Fruit fly (Drosophila melanogaster) whole organism, embryonic: ENCODE data around the gene CG8312.
A peak's percentile ranks its signal among the peaks of the same experiment; 100 is the strongest.

Experiments
- Blimp-1 ChIP-seq: fragments of 200-800 bp; sonication (Bioruptor generic); optimal IDR thresholded peaks from 3 replicates; lab custom pipeline; 2018; ENCODE audit warnings: missing biosample characterization, missing genetic modification characterization, mild to moderate bottlenecking, moderate library complexity, missing genetic modification reagents
- CG1024 ChIP-seq: fragments of 200-800 bp; sonication (Bioruptor generic); IDR thresholded peaks from 2 replicates; pipeline ENCODE4 v1.3.6; 2022; ENCODE audit warnings: missing biosample characterization, missing genetic modification characterization
- CG11456 ChIP-seq: fragments of 200-800 bp; sonication (Bioruptor generic); IDR thresholded peaks from 3 replicates; pipeline ENCODE4 v1.3.6; 2022; ENCODE audit warnings: missing biosample characterization, missing genetic modification characterization
- CG17612 ChIP-seq: fragments of 200-800 bp; sonication (Bioruptor generic); IDR thresholded peaks from 2 replicates; pipeline ENCODE4 v1.3.6; 2022; ENCODE audit warnings: missing biosample characterization, missing genetic modification characterization
- CG18476 ChIP-seq: fragments of 200-800 bp; sonication (Bioruptor generic); optimal IDR thresholded peaks from 2 replicates; lab custom pipeline; 2016; ENCODE audit warnings: missing biosample characterization, mild to moderate bottlenecking, missing genetic modification characterization
- CG30020 ChIP-seq: fragments of 200-800 bp; optimal IDR thresholded peaks from 2 replicates; lab custom pipeline; 2019; ENCODE audit warnings: missing biosample characterization, mild to moderate bottlenecking, missing genetic modification characterization, moderate library complexity
- CG3065 ChIP-seq: fragments of 200-800 bp; sonication (Bioruptor generic); optimal IDR thresholded peaks from 2 replicates; lab custom pipeline; 2016; ENCODE audit warnings: missing biosample characterization, missing genetic modification characterization
- CG31224 ChIP-seq: fragments of 200-800 bp; sonication (Bioruptor generic); IDR thresholded peaks from 2 replicates; pipeline ENCODE4 v1.3.6; 2022; ENCODE audit warnings: missing biosample characterization, missing genetic modification characterization
- CG31365 ChIP-seq: fragments of 200-800 bp; sonication (Bioruptor generic); optimal IDR thresholded peaks from 2 replicates; lab custom pipeline; 2018; ENCODE audit warnings: missing biosample characterization, mild to moderate bottlenecking, missing genetic modification characterization
- CG33213 ChIP-seq: fragments of 200-800 bp; sonication (Bioruptor generic); optimal IDR thresholded peaks from 3 replicates; lab custom pipeline; 2016; ENCODE audit warnings: missing biosample characterization, missing genetic modification characterization
- CG43689 ChIP-seq: fragments of 200-800 bp; sonication (Bioruptor generic); IDR thresholded peaks from 2 replicates; pipeline ENCODE4 v1.3.6; 2022; ENCODE audit warnings: missing biosample characterization, missing genetic modification characterization
- CG4404 ChIP-seq: fragments of 200-800 bp; sonication (Bioruptor generic); IDR thresholded peaks from 2 replicates; pipeline ENCODE4 v1.3.6; 2022; ENCODE audit warnings: missing biosample characterization, missing genetic modification characterization
- CG5245 ChIP-seq: fragments of 200-800 bp; sonication (Bioruptor generic); optimal IDR thresholded peaks from 3 replicates; lab custom pipeline; 2016; ENCODE audit warnings: missing biosample characterization, missing genetic modification characterization
- CG5953 ChIP-seq: fragments of 200-800 bp; sonication (Bioruptor generic); IDR thresholded peaks from 2 replicates; pipeline ENCODE4 v1.3.6; 2022; ENCODE audit warnings: missing biosample characterization, missing genetic modification characterization
- CG6254 ChIP-seq: fragments of 200-800 bp; sonication (Bioruptor generic); optimal IDR thresholded peaks from 3 replicates; lab custom pipeline; 2017; ENCODE audit warnings: mild to moderate bottlenecking, missing biosample characterization, missing genetic modification reagents, missing genetic modification characterization
- CG7786 ChIP-seq: fragments of 200-800 bp; sonication (Bioruptor generic); optimal IDR thresholded peaks from 2 replicates; lab custom pipeline; 2016; ENCODE audit warnings: missing biosample characterization, missing genetic modification characterization
- CG7928 ChIP-seq: fragments of 200-800 bp; sonication (Bioruptor generic); optimal IDR thresholded peaks from 2 replicates; lab custom pipeline; 2017; ENCODE audit warnings: missing biosample characterization, mild to moderate bottlenecking, missing genetic modification characterization
- CG8388 ChIP-seq: fragments of 200-800 bp; sonication (Bioruptor generic); optimal IDR thresholded peaks from 2 replicates; lab custom pipeline; 2019; ENCODE audit warnings: missing biosample characterization, mild to moderate bottlenecking, missing genetic modification characterization, moderate library complexity
- CG8478 ChIP-seq: fragments of >200 bp; optimal IDR thresholded peaks from 2 replicates; lab custom pipeline; 2018
- CG8924 ChIP-seq: fragments of 200-800 bp; optimal IDR thresholded peaks from 3 replicates; lab custom pipeline; 2019; ENCODE audit warnings: missing biosample characterization, mild to moderate bottlenecking, missing genetic modification characterization, moderate library complexity
- CG9437 ChIP-seq: fragments of 200-800 bp; sonication (Bioruptor generic); optimal IDR thresholded peaks from 2 replicates; lab custom pipeline; 2018; ENCODE audit warnings: missing biosample characterization, mild to moderate bottlenecking, missing genetic modification characterization
- Camta ChIP-seq: fragments of 200-800 bp; sonication (Bioruptor generic); optimal IDR thresholded peaks from 2 replicates; lab custom pipeline; 2016; ENCODE audit warnings: missing biosample characterization, missing genetic modification characterization
- Elba2 ChIP-seq: fragments of 200-800 bp; sonication (Bioruptor generic); optimal IDR thresholded peaks from 3 replicates; lab custom pipeline; 2016; ENCODE audit warnings: missing biosample characterization, missing genetic modification characterization
- H2.0 ChIP-seq: fragments of 200-800 bp; sonication (Bioruptor generic); IDR thresholded peaks from 2 replicates; pipeline ENCODE4 v1.3.6; 2022; ENCODE audit warnings: missing biosample characterization, missing genetic modification characterization
- Lim3 ChIP-seq: fragments of 200-800 bp; sonication (Bioruptor generic); IDR thresholded peaks from 2 replicates; pipeline ENCODE4 v1.3.6; 2022; ENCODE audit warnings: missing biosample characterization, missing genetic modification characterization
- Meics ChIP-seq: fragments of 200-800 bp; sonication (Bioruptor generic); optimal IDR thresholded peaks from 2 replicates; lab custom pipeline; 2017; ENCODE audit warnings: missing biosample characterization, mild to moderate bottlenecking, missing genetic modification characterization
- Neu2 ChIP-seq: fragments of 200-800 bp; sonication (Bioruptor generic); optimal IDR thresholded peaks from 3 replicates; lab custom pipeline; 2016; ENCODE audit warnings: missing biosample characterization, missing genetic modification characterization, borderline replicate concordance
- Nf-YA ChIP-seq: fragments of 200-800 bp; sonication (Bioruptor generic); IDR thresholded peaks from 2 replicates; pipeline ENCODE4 v1.3.6; 2022; ENCODE audit warnings: missing biosample characterization, missing genetic modification characterization
- Nf-YB ChIP-seq: fragments of 200-800 bp; sonication (Bioruptor generic); optimal IDR thresholded peaks from 3 replicates; lab custom pipeline; 2019; ENCODE audit warnings: missing biosample characterization, mild to moderate bottlenecking, missing genetic modification characterization, moderate library complexity
- Oaz ChIP-seq: fragments of 200-800 bp; sonication (Bioruptor generic); IDR thresholded peaks from 2 replicates; pipeline ENCODE4 v1.3.6; 2022; ENCODE audit warnings: missing biosample characterization, missing genetic modification characterization
- Sin3A ChIP-seq: fragments of >200 bp; optimal IDR thresholded peaks from 2 replicates; lab custom pipeline; 2018
- Spps ChIP-seq: fragments of 200-800 bp; sonication (Bioruptor generic); optimal IDR thresholded peaks from 2 replicates; lab custom pipeline; 2018; ENCODE audit warnings: missing biosample characterization, mild to moderate bottlenecking, missing genetic modification characterization
- Ssrp ChIP-seq: fragments of 200-800 bp; sonication (Bioruptor generic); optimal IDR thresholded peaks from 2 replicates; lab custom pipeline; 2018; ENCODE audit warnings: missing biosample characterization, mild to moderate bottlenecking, missing genetic modification characterization, moderate library complexity
- amos ChIP-seq: fragments of 200-800 bp; sonication (Bioruptor generic); IDR thresholded peaks from 2 replicates; pipeline ENCODE4 v1.3.6; 2022; ENCODE audit warnings: missing biosample characterization, missing genetic modification characterization; ENCODE audit not compliant: partially characterized antibody
- bsh ChIP-seq, 2 experiments: fragments of 200-800 bp; sonication (Bioruptor generic); optimal IDR thresholded peaks; 2 replicates each; lab custom pipeline; 2017 to 2018; ENCODE audit warnings: mild to moderate bottlenecking in 2 of 2, missing biosample characterization in 2 of 2, missing genetic modification characterization in 2 of 2, moderate library complexity in 1 of 2
- dpn ChIP-seq, 2 experiments: fragments of 200-800 bp; sonication (Bioruptor generic); optimal IDR thresholded peaks; 3 replicates each; lab custom pipeline; 2016; ENCODE audit warnings: missing biosample characterization in 2 of 2, missing genetic modification characterization in 2 of 2
- exex ChIP-seq: fragments of 200-800 bp; sonication (Bioruptor generic); optimal IDR thresholded peaks from 4 replicates; lab custom pipeline; 2018; ENCODE audit warnings: missing biosample characterization, mild to moderate bottlenecking, missing genetic modification characterization, moderate library complexity
- fd64A ChIP-seq: fragments of 200-800 bp; sonication (Bioruptor generic); optimal IDR thresholded peaks from 3 replicates; lab custom pipeline; 2018; ENCODE audit warnings: missing biosample characterization, mild to moderate bottlenecking, missing genetic modification characterization
- fru ChIP-seq: fragments of >200 bp; optimal IDR thresholded peaks from 2 replicates; lab custom pipeline; 2017
- grau ChIP-seq: fragments of 200-800 bp; optimal IDR thresholded peaks from 3 replicates; lab custom pipeline; 2019; ENCODE audit warnings: missing biosample characterization, mild to moderate bottlenecking, missing genetic modification characterization, moderate library complexity
- gsb ChIP-seq: fragments of 200-800 bp; sonication (Bioruptor generic); IDR thresholded peaks from 2 replicates; pipeline ENCODE4 v1.3.6; 2022; ENCODE audit warnings: missing biosample characterization, missing genetic modification characterization
- mam ChIP-seq: fragments of 200-800 bp; sonication (Bioruptor generic); optimal IDR thresholded peaks from 3 replicates; lab custom pipeline; 2016; ENCODE audit warnings: missing biosample characterization, missing genetic modification characterization
- mld ChIP-seq: fragments of 200-800 bp; sonication (Bioruptor generic); IDR thresholded peaks from 3 replicates; pipeline ENCODE4 v1.3.6; 2022; ENCODE audit warnings: missing biosample characterization, missing genetic modification characterization; ENCODE audit not compliant: partially characterized antibody
- onecut ChIP-seq: fragments of 200-800 bp; sonication (Bioruptor generic); IDR thresholded peaks from 2 replicates; pipeline ENCODE4 v1.3.6; 2022; ENCODE audit warnings: missing biosample characterization, missing genetic modification characterization
- prd ChIP-seq, 3 experiments: fragments of >200 bp in 2 of 3; fragments of 200-800 bp in 1 of 3; sonication (Bioruptor generic) in 1 of 3; optimal IDR thresholded peaks in 2 of 3; IDR thresholded peaks in 1 of 3; 2 replicates in 2 of 3; 3 replicates in 1 of 3; pipeline versions ENCODE4 v1.3.6 to Lab custom; 2017 to 2022; ENCODE audit warnings: missing biosample characterization in 1 of 3, missing genetic modification characterization in 1 of 3
- rib ChIP-seq: fragments of 200-800 bp; sonication (Bioruptor generic); IDR thresholded peaks from 2 replicates; pipeline ENCODE4 v1.3.6; 2022; ENCODE audit warnings: missing biosample characterization, missing genetic modification characterization
- seq ChIP-seq: fragments of 200-800 bp; sonication (Bioruptor generic); IDR thresholded peaks from 2 replicates; pipeline ENCODE4 v1.3.6; 2022; ENCODE audit warnings: missing biosample characterization, missing genetic modification characterization
- sob ChIP-seq: fragments of 200-800 bp; sonication (Bioruptor generic); IDR thresholded peaks from 2 replicates; pipeline ENCODE4 v1.3.6; 2022; ENCODE audit warnings: missing biosample characterization, missing genetic modification characterization
- tgo ChIP-seq: fragments of 200-800 bp; sonication (Bioruptor generic); IDR thresholded peaks from 3 replicates; pipeline ENCODE4 v1.3.6; 2022; ENCODE audit warnings: missing biosample characterization, missing genetic modification characterization
- z ChIP-seq: fragments of 200-800 bp; sonication (Bioruptor generic); IDR thresholded peaks from 3 replicates; pipeline ENCODE4 v1.3.6; 2022; ENCODE audit warnings: missing biosample characterization, missing genetic modification characterization
- zen2 ChIP-seq: fragments of 200-800 bp; sonication (Bioruptor generic); IDR thresholded peaks from 3 replicates; pipeline ENCODE4 v1.3.6; 2022; ENCODE audit warnings: missing biosample characterization, missing genetic modification characterization; ENCODE audit not compliant: partially characterized antibody

CG8312 gene

DNA sequence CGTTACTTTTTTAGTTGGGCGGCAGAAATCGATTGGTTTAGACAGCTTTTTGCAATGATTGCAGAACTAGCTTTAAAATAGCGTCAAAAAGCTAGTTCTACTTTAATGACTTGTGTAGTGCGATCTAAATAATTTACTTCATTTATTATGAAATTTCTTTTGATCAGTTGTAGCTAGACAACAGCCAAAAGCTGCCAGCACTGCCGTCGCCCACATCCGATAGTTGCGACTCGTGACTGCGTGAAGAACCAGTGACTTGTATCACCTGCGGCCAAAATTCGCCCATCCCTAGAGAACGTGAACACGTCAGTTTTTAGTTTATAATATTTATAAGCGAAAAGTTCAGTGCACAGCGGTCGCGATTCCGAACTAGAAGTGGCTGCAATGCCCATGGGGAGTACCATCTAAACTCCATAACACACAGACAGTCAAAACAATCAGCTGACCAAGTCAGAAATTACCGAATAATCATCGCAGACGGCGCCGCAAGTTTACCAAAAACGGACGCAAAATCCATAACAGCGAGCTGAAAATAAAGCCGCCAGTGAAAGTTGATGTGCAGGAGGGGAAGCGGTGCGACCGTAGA, 4.4 kb upstream of the CG8312 start, which contains the start of gene P58IPK (continued):
- TF ChIP-seq CG8924 (tag; lab: Kevin White, UChicago), result peak; percentile 60
- TF ChIP-seq CG17612 (GFP tag; lab: Robert Waterston, UW), result no peak
- TF ChIP-seq sob, result peak; percentile 63
- peak; percentile 24 for TF ChIP-seq exex (tag; lab: Kevin White, UChicago)
- TF ChIP-seq CG7786 (GFP tag; lab: Kevin White, UChicago), result peak; percentile 76
- TF ChIP-seq Nf-YB (GFP tag; lab: Kevin White, UChicago), result peak; percentile 27
- TF ChIP-seq Neu2 (GFP tag; lab: Kevin White, UChicago), result no peak
- TF ChIP-seq grau (tag; lab: Kevin White, UChicago), result peak; percentile 64
- TF ChIP-seq bsh (GFP tag; optimal IDR thresholded peaks at IDR 0.05; lab: Kevin White, UChicago), result peak in 1 of 2 experiments; percentile 45
- no peak for TF ChIP-seq fd64A (GFP tag; lab: Kevin White, UChicago)
- peak; percentile 30 for TF ChIP-seq CG5245 (GFP tag; lab: Kevin White, UChicago)
- TF ChIP-seq CG7928 (GFP tag; lab: Kevin White, UChicago), result peak; percentile 44
- peak; percentile 59 for TF ChIP-seq H2.0 (GFP tag; lab: Robert Waterston, UW)
- TF ChIP-seq seq (GFP tag; lab: Robert Waterston, UW), result no peak
- peak; percentile 37 for TF ChIP-seq CG3065
- no peak for TF ChIP-seq CG43689 (GFP tag; lab: Robert Waterston, UW)
- peak; percentile 85 for TF ChIP-seq mam
- no peak for TF ChIP-seq CG1024 (GFP tag; lab: Robert Waterston, UW)
- TF ChIP-seq Blimp-1 (GFP tag; lab: Kevin White, UChicago), result peak; percentile 49
- peak; percentile 75 to 79 for TF ChIP-seq dpn (GFP tag; optimal IDR thresholded peaks at IDR 0.05; lab: Kevin White, UChicago)
- TF ChIP-seq CG33213 (GFP tag; lab: Kevin White, UChicago), result peak; percentile 74
- TF ChIP-seq amos, result peak; percentile 97
- TF ChIP-seq CG11456 (GFP tag; lab: Robert Waterston, UW), result peak; percentile 85; the same call in 2 of the 3 replicates
- TF ChIP-seq Camta, result peak; percentile 41
- no peak for TF ChIP-seq Elba2
- peak; percentile 51 for TF ChIP-seq rib (GFP tag; lab: Robert Waterston, UW)
- no peak for TF ChIP-seq onecut (GFP tag; lab: Robert Waterston, UW)
- TF ChIP-seq gsb, result no peak
- TF ChIP-seq CG5953 (GFP tag; lab: Robert Waterston, UW), result no peak
- peak; percentile 56 for TF ChIP-seq Meics (GFP tag; lab: Kevin White, UChicago)
- no peak for TF ChIP-seq Oaz (GFP tag; lab: Robert Waterston, UW)
- peak; percentile 26 for TF ChIP-seq CG9437
- TF ChIP-seq prd (optimal IDR thresholded peaks at IDR 0.05; lab: Kevin White, UChicago), result no peak
- peak; percentile 73 for TF ChIP-seq prd (GFP tag; IDR thresholded peaks at IDR 0.05; lab: Robert Waterston, UW)
- peak; percentile 82 for TF ChIP-seq Sin3A (lab: Kevin White, UChicago)
- no peak for TF ChIP-seq CG8478 (lab: Kevin White, UChicago)
- no peak for TF ChIP-seq z (GFP tag; lab: Robert Waterston, UW)
- peak; percentile 52 for TF ChIP-seq tgo (GFP tag; lab: Robert Waterston, UW)
- peak; percentile 79 for TF ChIP-seq zen2 (GFP tag; lab: Robert Waterston, UW)
- peak; percentile 38 for TF ChIP-seq Ssrp (tag; lab: Kevin White, UChicago)
- TF ChIP-seq CG30020, result peak; percentile 52
- TF ChIP-seq CG31224 (GFP tag; lab: Robert Waterston, UW), result no peak
- TF ChIP-seq CG4404, result peak; percentile 50; the same call in 1 of the 2 replicates
- TF ChIP-seq fru, result no peak
- TF ChIP-seq mld (GFP tag; lab: Robert Waterston, UW), result peak; percentile 76; the same call in 2 of the 3 replicates
- TF ChIP-seq CG18476 (GFP tag; lab: Kevin White, UChicago), result peak; percentile 44
- no peak for TF ChIP-seq Spps (tag; lab: Kevin White, UChicago)
- no peak for TF ChIP-seq CG6254 (GFP tag; lab: Kevin White, UChicago)
- no peak for TF ChIP-seq Lim3 (GFP tag; lab: Robert Waterston, UW)
- TF ChIP-seq CG8388 (GFP tag; lab: Kevin White, UChicago), result peak; percentile 27
- no peak for TF ChIP-seq CG31365 (tag; lab: Kevin White, UChicago)
- no peak for TF ChIP-seq Nf-YA (GFP tag; lab: Robert Waterston, UW)
